Fruit fly (Drosophila melanogaster) whole organism, embryonic: Measurements from ENCODE around the gene Moe.

Source experiments
- Antp ChIP-seq: fragments of 200-800 bp; sonication (Bioruptor generic); optimal IDR thresholded peaks from 3 replicates; lab custom pipeline; 2016; ENCODE audit warnings: missing biosample characterization, missing genetic modification characterization
- Blimp-1 ChIP-seq: fragments of 200-800 bp; sonication (Bioruptor generic); optimal IDR thresholded peaks from 3 replicates; lab custom pipeline; 2018; ENCODE audit warnings: missing biosample characterization, missing genetic modification characterization, mild to moderate bottlenecking, moderate library complexity, missing genetic modification reagents
- BtbVII ChIP-seq: fragments of 200-800 bp; sonication (Bioruptor generic); optimal IDR thresholded peaks from 3 replicates; lab custom pipeline; 2017; ENCODE audit warnings: missing biosample characterization, mild to moderate bottlenecking, missing genetic modification characterization
- CG10565 ChIP-seq: fragments of 200-800 bp; sonication (Bioruptor generic); optimal IDR thresholded peaks from 3 replicates; lab custom pipeline; 2016; ENCODE audit warnings: missing biosample characterization, mild to moderate bottlenecking, missing genetic modification characterization
- CG10959 ChIP-seq: fragments of 200-800 bp; sonication (Bioruptor generic); IDR thresholded peaks from 2 replicates; pipeline ENCODE4 v1.3.6; 2022; ENCODE audit warnings: missing biosample characterization, missing genetic modification characterization
- CG14014 ChIP-seq: fragments of 200-800 bp; sonication (Bioruptor generic); IDR thresholded peaks from 2 replicates; pipeline ENCODE4 v1.3.6; 2022; ENCODE audit warnings: missing biosample characterization, missing genetic modification characterization
- CG14860 ChIP-seq: fragments of 200-800 bp; sonication (Bioruptor generic); IDR thresholded peaks from 3 replicates; pipeline ENCODE4 v1.3.6; 2022; ENCODE audit warnings: missing biosample characterization, missing genetic modification characterization; ENCODE audit not compliant: partially characterized antibody
- CG1647 ChIP-seq: fragments of 200-800 bp; sonication (Bioruptor generic); optimal IDR thresholded peaks from 3 replicates; lab custom pipeline; 2016; ENCODE audit warnings: missing biosample characterization, missing genetic modification characterization
- CG16813 ChIP-seq: fragments of 200-800 bp; sonication (Bioruptor generic); IDR thresholded peaks from 3 replicates; pipeline ENCODE4 v1.3.6; 2022; ENCODE audit warnings: missing biosample characterization, missing genetic modification characterization; ENCODE audit not compliant: partially characterized antibody
- CG16815 ChIP-seq: fragments of 200-800 bp; sonication (Bioruptor generic); optimal IDR thresholded peaks from 3 replicates; lab custom pipeline; 2017; ENCODE audit warnings: missing biosample characterization, mild to moderate bottlenecking, missing genetic modification characterization
- CG2116 ChIP-seq: fragments of 200-800 bp; sonication (Bioruptor generic); optimal IDR thresholded peaks from 3 replicates; lab custom pipeline; 2018; ENCODE audit warnings: missing biosample characterization, mild to moderate bottlenecking, missing genetic modification characterization
- CG32532 ChIP-seq: fragments of 200-800 bp; sonication (Bioruptor generic); IDR thresholded peaks from 2 replicates; pipeline ENCODE4 v1.3.6; 2022; ENCODE audit warnings: missing biosample characterization, missing genetic modification characterization
- CG34422 ChIP-seq: fragments of 200-800 bp; sonication (Bioruptor generic); IDR thresholded peaks from 3 replicates; pipeline ENCODE4 v1.3.6; 2022; ENCODE audit warnings: missing biosample characterization, missing genetic modification characterization
- CG3847 ChIP-seq: fragments of 200-800 bp; sonication (Bioruptor generic); IDR thresholded peaks from 2 replicates; pipeline ENCODE4 v1.3.6; 2022; ENCODE audit warnings: missing biosample characterization, missing genetic modification characterization
- CG6175 ChIP-seq: fragments of 200-800 bp; sonication (Bioruptor generic); IDR thresholded peaks from 3 replicates; pipeline ENCODE4 v1.3.6; 2022; ENCODE audit warnings: missing biosample characterization, missing genetic modification characterization
- CG6791 ChIP-seq: fragments of 200-800 bp; sonication (Bioruptor generic); IDR thresholded peaks from 3 replicates; pipeline ENCODE4 v1.3.6; 2022; ENCODE audit warnings: missing biosample characterization, missing genetic modification characterization; ENCODE audit not compliant: partially characterized antibody
- CG9215 ChIP-seq: fragments of 200-800 bp; sonication (Bioruptor generic); IDR thresholded peaks from 2 replicates; pipeline ENCODE4 v1.3.6; 2022; ENCODE audit warnings: missing biosample characterization, missing genetic modification characterization
- Camta ChIP-seq: fragments of 200-800 bp; sonication (Bioruptor generic); optimal IDR thresholded peaks from 2 replicates; lab custom pipeline; 2016; ENCODE audit warnings: missing biosample characterization, missing genetic modification characterization
- D19A ChIP-seq: fragments of 200-800 bp; optimal IDR thresholded peaks from 3 replicates; lab custom pipeline; 2019; ENCODE audit warnings: missing biosample characterization, mild to moderate bottlenecking, missing genetic modification characterization, moderate library complexity
- Dfd ChIP-seq, 2 experiments: fragments of >200 bp; optimal IDR thresholded peaks; 2 replicates each; lab custom pipeline; 2017; ENCODE audit warnings: missing biosample characterization in 2 of 2, missing genetic modification characterization in 2 of 2
- HLH3B ChIP-seq: fragments of 200-800 bp; sonication (Bioruptor generic); IDR thresholded peaks from 2 replicates; pipeline ENCODE4 v1.3.6; 2022; ENCODE audit warnings: missing biosample characterization, missing genetic modification characterization
- HLH4C ChIP-seq: fragments of 200-800 bp; sonication (Bioruptor generic); IDR thresholded peaks from 3 replicates; pipeline ENCODE4 v1.3.6; 2022; ENCODE audit warnings: missing biosample characterization, missing genetic modification characterization; ENCODE audit not compliant: partially characterized antibody
- Hmx ChIP-seq: fragments of 200-800 bp; sonication (Bioruptor generic); optimal IDR thresholded peaks from 2 replicates; lab custom pipeline; 2016; ENCODE audit warnings: missing biosample characterization, missing genetic modification characterization
- Hr78 ChIP-seq, 2 experiments: fragments of 200-800 bp in 1 of 2; fragments of >200 bp in 1 of 2; sonication (Bioruptor generic) in 1 of 2; optimal IDR thresholded peaks; 2 replicates each; lab custom pipeline; 2017 to 2019; ENCODE audit warnings: missing biosample characterization in 2 of 2, missing genetic modification characterization in 2 of 2, mild to moderate bottlenecking in 1 of 2, moderate library complexity in 1 of 2
- Med ChIP-seq: fragments of 200-800 bp; sonication (Bioruptor generic); peaks from one replicate; lab custom pipeline; 2016; ENCODE audit warnings: missing biosample characterization, missing genetic modification characterization, mild to moderate bottlenecking, inconsistent platforms, moderate library complexity
- Mes4 ChIP-seq: fragments of 200-800 bp; sonication (Bioruptor generic); optimal IDR thresholded peaks from 2 replicates; lab custom pipeline; 2016; ENCODE audit warnings: missing biosample characterization, missing genetic modification characterization
- Opbp ChIP-seq: fragments of 200-800 bp; sonication (Bioruptor generic); IDR thresholded peaks from 3 replicates; pipeline ENCODE4 v1.3.6; 2022; ENCODE audit warnings: missing biosample characterization, missing genetic modification characterization; ENCODE audit not compliant: partially characterized antibody
- Pdp1 ChIP-seq, 2 experiments: fragments of 200-800 bp; sonication (Bioruptor generic); optimal IDR thresholded peaks; 3 replicates each; lab custom pipeline; 2016; ENCODE audit warnings: missing biosample characterization in 2 of 2, missing genetic modification characterization in 2 of 2, mild to moderate bottlenecking in 1 of 2, moderate library complexity in 1 of 2
- Scr ChIP-seq: fragments of 200-800 bp; sonication (Bioruptor generic); IDR thresholded peaks from 2 replicates; pipeline ENCODE4 v1.3.6; 2022; ENCODE audit warnings: missing biosample characterization, missing genetic modification characterization; ENCODE audit not compliant: partially characterized antibody
- Tbp ChIP-seq: fragments of >200 bp; optimal IDR thresholded peaks from 2 replicates; lab custom pipeline; 2018; ENCODE audit warnings: missing biosample characterization, missing genetic modification characterization
- ab ChIP-seq: fragments of 200-800 bp; sonication (Bioruptor generic); optimal IDR thresholded peaks from 2 replicates; lab custom pipeline; 2016; ENCODE audit warnings: missing biosample characterization, missing genetic modification characterization
- bbx ChIP-seq: fragments of 200-800 bp; sonication (Bioruptor generic); IDR thresholded peaks from 2 replicates; pipeline ENCODE4 v1.3.6; 2022; ENCODE audit warnings: missing biosample characterization, missing genetic modification characterization; ENCODE audit not compliant: partially characterized antibody
- gfzf ChIP-seq: fragments of 200-800 bp; sonication (Bioruptor generic); optimal IDR thresholded peaks from 2 replicates; lab custom pipeline; 2016; ENCODE audit warnings: missing biosample characterization, mild to moderate bottlenecking, missing genetic modification characterization, moderate library complexity
- hb ChIP-seq: fragments of 200-800 bp; sonication (Bioruptor generic); IDR thresholded peaks from 3 replicates; pipeline ENCODE4 v1.3.6; 2022; ENCODE audit warnings: missing biosample characterization, missing genetic modification characterization; ENCODE audit not compliant: partially characterized antibody
- hkb ChIP-seq, 2 experiments: fragments of 200-800 bp in 1 of 2; fragments of >200 bp in 1 of 2; sonication (Bioruptor generic) in 1 of 2; IDR thresholded peaks in 1 of 2; optimal IDR thresholded peaks in 1 of 2; 2 replicates each; pipeline versions ENCODE4 v1.3.6 to Lab custom; 2017 to 2022; ENCODE audit warnings: missing biosample characterization in 1 of 2, missing genetic modification characterization in 1 of 2
- mirr ChIP-seq: fragments of 200-800 bp; sonication (Bioruptor generic); optimal IDR thresholded peaks from 3 replicates; lab custom pipeline; 2018; ENCODE audit warnings: missing biosample characterization, mild to moderate bottlenecking, missing genetic modification characterization
- nmo ChIP-seq: fragments of 200-800 bp; sonication (Bioruptor generic); optimal IDR thresholded peaks from 2 replicates; lab custom pipeline; 2018; ENCODE audit warnings: missing biosample characterization, mild to moderate bottlenecking, missing genetic modification characterization, moderate library complexity
- odd ChIP-seq: fragments of 200-800 bp; sonication (Bioruptor generic); optimal IDR thresholded peaks from 2 replicates; lab custom pipeline; 2017; ENCODE audit warnings: missing biosample characterization, mild to moderate bottlenecking, missing genetic modification characterization
- pum ChIP-seq: fragments of 200-800 bp; sonication (Bioruptor generic); optimal IDR thresholded peaks from 2 replicates; lab custom pipeline; 2016; ENCODE audit warnings: missing biosample characterization, missing genetic modification characterization
- row ChIP-seq: fragments of 200-800 bp; sonication (Bioruptor generic); IDR thresholded peaks from 3 replicates; pipeline ENCODE4 v1.3.6; 2022; ENCODE audit warnings: missing biosample characterization, missing genetic modification characterization
- sens ChIP-seq: fragments of 200-800 bp; sonication (Bioruptor generic); peaks from one replicate; lab custom pipeline; 2016; ENCODE audit warnings: missing biosample characterization, missing genetic modification characterization
- seq ChIP-seq: fragments of 200-800 bp; sonication (Bioruptor generic); IDR thresholded peaks from 2 replicates; pipeline ENCODE4 v1.3.6; 2022; ENCODE audit warnings: missing biosample characterization, missing genetic modification characterization
- stwl ChIP-seq: fragments of 200-800 bp; sonication (Bioruptor generic); optimal IDR thresholded peaks from 3 replicates; lab custom pipeline; 2018; ENCODE audit warnings: missing biosample characterization, mild to moderate bottlenecking, missing genetic modification characterization, moderate library complexity
- sug ChIP-seq: fragments of 200-800 bp; optimal IDR thresholded peaks from 2 replicates; lab custom pipeline; 2019; ENCODE audit warnings: missing biosample characterization, mild to moderate bottlenecking, missing genetic modification characterization, moderate library complexity

The Moe gene

DNA sequence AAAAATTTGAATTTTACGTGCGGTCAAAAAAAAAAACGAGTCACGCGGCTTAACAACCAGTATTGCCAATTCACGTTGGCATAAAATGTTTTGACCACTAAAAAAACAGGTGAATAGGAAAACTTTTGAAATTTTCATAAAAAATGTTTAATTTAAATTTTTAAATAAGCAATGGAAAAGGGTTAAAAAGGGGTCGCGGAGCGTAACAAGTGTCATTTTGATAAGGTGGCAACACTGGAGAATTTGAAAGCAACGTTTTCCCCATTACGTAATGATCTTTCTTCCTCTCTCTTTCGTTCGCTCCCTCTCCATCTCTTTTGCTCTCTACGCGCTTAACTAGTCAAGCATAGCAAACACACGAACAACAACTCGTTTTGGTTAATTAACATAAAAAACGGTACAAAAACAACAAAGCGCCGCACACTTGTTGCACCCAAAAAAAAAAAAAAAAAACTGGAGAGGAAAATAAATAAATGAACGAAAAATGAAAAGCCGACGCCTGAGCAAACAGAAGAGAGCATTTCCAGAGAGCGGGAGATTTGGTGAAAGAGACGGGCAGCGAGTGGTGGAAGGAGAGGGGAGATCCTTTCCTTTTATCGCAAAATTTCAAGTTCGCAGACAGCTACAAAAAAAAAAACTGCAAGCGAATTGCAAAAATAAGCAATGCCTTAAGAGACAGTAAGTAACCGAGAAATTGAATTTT is 3.7 kb downstream of the Moe start (continued):
- TF ChIP-seq CG16815 (GFP tag; lab: Kevin White, UChicago) (peak; percentile 27), gfzf (GFP tag; lab: Kevin White, UChicago) (no peak)

DNA sequence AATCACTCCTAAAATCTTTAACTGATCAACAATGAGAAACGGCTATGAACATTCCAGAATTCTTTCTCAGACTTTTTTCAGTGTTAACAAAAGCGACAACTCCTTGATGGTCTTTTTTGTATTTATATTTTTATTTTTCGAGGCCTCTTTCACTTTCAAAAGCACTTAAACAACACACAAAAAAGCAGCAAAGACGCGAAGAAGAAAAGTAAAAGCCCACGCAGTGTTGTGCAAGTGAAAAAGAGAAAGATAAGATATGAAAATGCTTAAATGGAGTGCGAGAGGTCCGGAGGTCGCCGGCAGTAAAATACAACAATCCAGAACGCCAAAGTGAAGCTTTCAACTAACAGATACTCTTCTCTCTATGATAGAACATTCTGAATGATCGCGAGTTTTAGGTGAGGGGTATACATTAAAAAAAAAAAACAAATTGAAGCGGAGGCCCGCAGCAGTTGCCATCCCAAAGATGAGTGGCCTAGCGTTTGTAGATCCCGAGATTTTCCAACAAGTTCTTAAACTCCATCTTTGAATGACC is 4.7 kb downstream of the Moe start:
- TF ChIP-seq row (GFP tag; lab: Robert Waterston, UW) (peak; percentile 27; the same call in 1 of the 3 replicates), CG9215 (GFP tag; lab: Robert Waterston, UW) (no peak), Mes4 (GFP tag; lab: Kevin White, UChicago) (no peak), Med (GFP tag; lab: Kevin White, UChicago) (peak; percentile 50), CG2116 (GFP tag; lab: Kevin White, UChicago) (no peak), Opbp (peak; percentile 43; the same call in 1 of the 3 replicates), hb (GFP tag; lab: Robert Waterston, UW) (no peak), ab (GFP tag; lab: Kevin White, UChicago) (no peak), sens (peak; percentile 67), Dfd (GFP tag; optimal IDR thresholded peaks at IDR 0.05; lab: Kevin White, UChicago) (no peak), CG14014 (no peak), bbx (0 out of 2 replicates have a peak, but pooled peaks have one; percentile 30), CG14860 (peak; percentile 44; the same call in 2 of the 3 replicates), D19A (tag; lab: Kevin White, UChicago) (peak; percentile 75), Tbp (no peak), Blimp-1 (GFP tag; lab: Kevin White, UChicago) (peak; percentile 97), Hr78 (GFP tag; optimal IDR thresholded peaks at IDR 0.05; lab: Kevin White, UChicago) (peak in 1 of 2 experiments; percentile 18), CG34422 (GFP tag; lab: Robert Waterston, UW) (no peak), CG32532 (GFP tag; lab: Robert Waterston, UW) (no peak), Pdp1 (GFP tag; optimal IDR thresholded peaks at IDR 0.05; lab: Kevin White, UChicago) (peak in 1 of 2 experiments; percentile 28), Scr (GFP tag; lab: Robert Waterston, UW) (peak; percentile 30; the same call in 1 of the 2 replicates), HLH4C (GFP tag; lab: Robert Waterston, UW) (peak; percentile 56), CG16813 (GFP tag; lab: Robert Waterston, UW) (peak; percentile 34; the same call in 1 of the 3 replicates), Hmx (GFP tag; lab: Kevin White, UChicago) (no peak), CG6791 (GFP tag; lab: Robert Waterston, UW) (peak; percentile 68), stwl (peak; percentile 25)

DNA sequence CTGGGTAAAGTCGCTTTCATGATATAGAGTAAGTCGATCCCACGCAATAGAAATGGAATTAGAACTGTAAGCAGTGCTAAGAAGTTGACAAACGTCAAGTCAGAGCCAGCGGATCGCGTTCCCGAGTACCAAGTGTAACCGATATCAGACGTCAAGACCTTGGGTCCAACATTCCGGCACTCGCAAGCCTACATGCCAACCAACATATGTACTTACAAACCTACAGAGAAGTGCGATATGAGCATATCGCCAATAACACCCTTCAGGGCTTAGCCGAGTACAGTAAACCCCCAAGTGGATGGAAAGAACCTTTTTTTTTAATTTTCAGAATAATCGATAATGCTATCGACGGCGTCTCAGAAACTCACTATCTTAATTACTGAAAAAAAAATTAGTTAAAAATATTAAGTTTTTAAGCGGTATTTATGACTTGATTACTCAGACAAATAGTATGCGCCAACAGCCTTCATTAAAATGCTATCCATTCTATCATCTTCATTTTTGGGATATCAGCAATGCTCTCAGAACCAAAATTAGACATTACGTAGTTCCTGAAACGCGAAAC is 5.6 kb downstream of the Moe start:
- 0 out of 3 replicates have a peak, but pooled peaks have one; percentile 26 for TF ChIP-seq CG6175 (GFP tag; lab: Robert Waterston, UW)
- TF ChIP-seq sug (tag; lab: Kevin White, UChicago) = peak; percentile 48
- peak; percentile 42 for TF ChIP-seq nmo
- TF ChIP-seq mirr (GFP tag; lab: Kevin White, UChicago) = peak; percentile 81
- TF ChIP-seq pum (GFP tag; lab: Kevin White, UChicago) = peak; percentile 24
- TF ChIP-seq bbx = no peak
- no peak for TF ChIP-seq hkb (optimal IDR thresholded peaks at IDR 0.05; lab: Kevin White, UChicago)
- peak; percentile 47; the same call in 1 of the 2 replicates for TF ChIP-seq hkb (GFP tag; IDR thresholded peaks at IDR 0.05; lab: Robert Waterston, UW)
- TF ChIP-seq odd (GFP tag; lab: Kevin White, UChicago) = peak; percentile 17
- no peak for TF ChIP-seq CG10959 (GFP tag; lab: Robert Waterston, UW)
- TF ChIP-seq Camta (GFP tag; lab: Kevin White, UChicago) = peak; percentile 24
- TF ChIP-seq BtbVII (GFP tag; lab: Kevin White, UChicago) = peak; percentile 65
- TF ChIP-seq CG10565 (GFP tag; lab: Kevin White, UChicago) = no peak
- TF ChIP-seq Antp (GFP tag; lab: Kevin White, UChicago) = peak; percentile 46
- peak; percentile 47 for TF ChIP-seq CG3847 (GFP tag; lab: Robert Waterston, UW)
- TF ChIP-seq seq (GFP tag; lab: Robert Waterston, UW) = peak; percentile 43; the same call in 1 of the 2 replicates
- TF ChIP-seq HLH3B (GFP tag; lab: Robert Waterston, UW) = peak; percentile 55
- peak; percentile 42 for TF ChIP-seq CG1647 (GFP tag; lab: Kevin White, UChicago)
